Worm (Caenorhabditis elegans) whole organism, young adult: ENCODE results near the gene sri-31.

ENCODE experiments used
- F10E7.11 ChIP-seq: sonication (generic microtip); optimal IDR thresholded peaks from 2 replicates; lab custom pipeline; 2017; ENCODE audit warnings: mild to moderate bottlenecking, missing genetic modification characterization, moderate library complexity, missing compliant biosample characterization
- F57A8.1 ChIP-seq: fragments of 200-800 bp; sonication (Bioruptor generic); optimal IDR thresholded peaks from 2 replicates; lab custom pipeline; 2018; ENCODE audit warnings: mild to moderate bottlenecking, missing genetic modification characterization, moderate library complexity, missing compliant biosample characterization
- F57C9.4 ChIP-seq: sonication (generic microtip); optimal IDR thresholded peaks from 2 replicates; lab custom pipeline; 2017; ENCODE audit warnings: mild to moderate bottlenecking, missing genetic modification characterization, missing compliant biosample characterization
- T07F8.4 ChIP-seq: sonication (generic microtip); optimal IDR thresholded peaks from 2 replicates; lab custom pipeline; 2016; ENCODE audit warnings: mild to moderate bottlenecking, missing genetic modification characterization, moderate library complexity, missing compliant biosample characterization
- ZK185.1 ChIP-seq: sonication (generic microtip); optimal IDR thresholded peaks from 2 replicates; lab custom pipeline; 2016; ENCODE audit warnings: mild to moderate bottlenecking, missing genetic modification characterization, missing compliant biosample characterization; ENCODE audit not compliant: poor library complexity, severe bottlenecking
- aptf-3 ChIP-seq: fragments of 200-800 bp; sonication (Bioruptor generic); IDR thresholded peaks from 2 replicates; pipeline ENCODE4 v1.3.6; 2022; ENCODE audit warnings: missing genetic modification characterization, missing compliant biosample characterization
- atf-7 ChIP-seq: sonication (generic microtip); optimal IDR thresholded peaks from 2 replicates; lab custom pipeline; 2017; ENCODE audit warnings: mild to moderate bottlenecking, missing genetic modification characterization, missing compliant biosample characterization
- attf-6 ChIP-seq: fragments of 200-800 bp; sonication (Bioruptor generic); IDR thresholded peaks from 2 replicates; pipeline ENCODE4 v1.3.6; 2022; ENCODE audit warnings: missing genetic modification reagents, missing genetic modification characterization, missing compliant biosample characterization
- bed-2 ChIP-seq: fragments of 200-800 bp; sonication (Bioruptor generic); IDR thresholded peaks from 2 replicates; pipeline ENCODE4 v1.3.6; 2022; ENCODE audit warnings: missing genetic modification reagents, missing genetic modification characterization, missing compliant biosample characterization
- cebp-2 ChIP-seq: fragments of 200-800 bp; sonication (Bioruptor generic); IDR thresholded peaks from 2 replicates; pipeline ENCODE4 v1.3.6; 2022; ENCODE audit warnings: missing genetic modification characterization, missing compliant biosample characterization
- ceh-58 ChIP-seq: fragments of 200-800 bp; sonication (Bioruptor generic); IDR thresholded peaks from 2 replicates; pipeline ENCODE4 v1.3.6; 2022; ENCODE audit warnings: missing genetic modification characterization, missing compliant biosample characterization
- ceh-91 ChIP-seq: fragments of 200-800 bp; sonication (Bioruptor generic); IDR thresholded peaks from 2 replicates; pipeline ENCODE4 v1.3.6; 2022; ENCODE audit warnings: missing genetic modification reagents, missing genetic modification characterization, missing compliant biosample characterization
- chd-7 ChIP-seq: sonication (generic microtip); optimal IDR thresholded peaks from 2 replicates; lab custom pipeline; 2016; ENCODE audit warnings: mild to moderate bottlenecking, missing genetic modification characterization, moderate library complexity, missing compliant biosample characterization
- die-1 ChIP-seq: sonication (generic microtip); optimal IDR thresholded peaks from 2 replicates; lab custom pipeline; 2016; ENCODE audit warnings: missing genotype, mild to moderate bottlenecking, missing genetic modification characterization, missing compliant biosample characterization
- dpl-1 ChIP-seq: fragments of 150-350 bp; optimal IDR thresholded peaks from 2 replicates; lab custom pipeline; 2014; ENCODE audit warnings: missing biosample characterization, missing genetic modification reagents, missing genetic modification characterization
- efl-1 ChIP-seq: fragments of 150-350 bp; optimal IDR thresholded peaks from 2 replicates; lab custom pipeline; 2014; ENCODE audit warnings: missing biosample characterization, missing genetic modification reagents, missing genetic modification characterization
- ekl-4 ChIP-seq: fragments of 200-800 bp; sonication (Bioruptor generic); IDR thresholded peaks from 2 replicates; pipeline ENCODE4 v1.3.6; 2022; ENCODE audit warnings: missing genetic modification reagents, missing genetic modification characterization, missing compliant biosample characterization
- ets-4 ChIP-seq: fragments of 200-800 bp; sonication (Bioruptor generic); optimal IDR thresholded peaks from 2 replicates; lab custom pipeline; 2018; ENCODE audit warnings: mild to moderate bottlenecking, missing genetic modification characterization, missing compliant biosample characterization
- him-1 ChIP-seq: sonication (generic microtip); optimal IDR thresholded peaks from 2 replicates; lab custom pipeline; 2016; ENCODE audit warnings: missing genotype, missing genetic modification reagents, missing genetic modification characterization, missing compliant biosample characterization
- hlh-26 ChIP-seq: fragments of 200-800 bp; sonication (Bioruptor generic); conservative IDR thresholded peaks from 2 replicates; pipeline ENCODE4 v1.3.6; 2022; ENCODE audit warnings: missing genetic modification reagents, missing genetic modification characterization, missing compliant biosample characterization
- lag-1 ChIP-seq: fragments of 200-800 bp; sonication (Bioruptor generic); IDR thresholded peaks from 2 replicates; pipeline ENCODE4 v1.3.6; 2022; ENCODE audit warnings: missing genetic modification reagents, missing genetic modification characterization, missing compliant biosample characterization
- let-526 ChIP-seq: fragments of 200-800 bp; sonication (Bioruptor generic); IDR thresholded peaks from 2 replicates; pipeline ENCODE4 v1.3.6; 2022; ENCODE audit warnings: missing genetic modification reagents, missing genetic modification characterization, missing compliant biosample characterization
- lin-35 ChIP-seq, 3 experiments: fragments of 150-350 bp in 2 of 3; sonication (generic microtip) in 1 of 3; optimal IDR thresholded peaks; 2 replicates each; lab custom pipeline; 2014 to 2018; ENCODE audit warnings: missing biosample characterization in 3 of 3, missing genetic modification characterization in 3 of 3, missing genetic modification reagents in 3 of 3
- madf-3 ChIP-seq: fragments of 200-800 bp; sonication (Bioruptor generic); IDR thresholded peaks from 2 replicates; pipeline ENCODE4 v1.3.6; 2022; ENCODE audit warnings: missing genetic modification reagents, missing genetic modification characterization, missing compliant biosample characterization
- mes-4 ChIP-seq: sonication (generic microtip); optimal IDR thresholded peaks from 2 replicates; lab custom pipeline; 2016; ENCODE audit warnings: missing genotype, missing genetic modification characterization, missing compliant biosample characterization
- nfya-2 ChIP-seq: fragments of 200-800 bp; sonication (Bioruptor generic); IDR thresholded peaks from 2 replicates; pipeline ENCODE4 v1.3.6; 2022; ENCODE audit warnings: missing genetic modification reagents, missing genetic modification characterization, missing compliant biosample characterization
- nhr-120 ChIP-seq: fragments of 200-800 bp; sonication (Bioruptor generic); IDR thresholded peaks from 2 replicates; pipeline ENCODE4 v1.3.6; 2022; ENCODE audit warnings: missing genetic modification characterization, missing compliant biosample characterization
- nhr-80 ChIP-seq: sonication (generic microtip); optimal IDR thresholded peaks from 2 replicates; lab custom pipeline; 2016; ENCODE audit warnings: missing genetic modification characterization, missing compliant biosample characterization
- rcor-1 ChIP-seq: fragments of 200-800 bp; sonication (Bioruptor generic); IDR thresholded peaks from 2 replicates; pipeline ENCODE4 v1.3.6; 2022; ENCODE audit warnings: missing genetic modification reagents, missing genetic modification characterization, missing compliant biosample characterization
- rec-8 ChIP-seq, 2 experiments: sonication (generic microtip); optimal IDR thresholded peaks; 2 replicates each; lab custom pipeline; 2016; ENCODE audit warnings: mild to moderate bottlenecking in 2 of 2, missing genetic modification characterization in 2 of 2, missing genetic modification reagents in 2 of 2, missing genotype in 2 of 2, missing biosample characterization in 1 of 2, missing compliant biosample characterization in 1 of 2, moderate library complexity in 1 of 2
- repo-1 ChIP-seq: sonication (generic microtip); optimal IDR thresholded peaks from 2 replicates; lab custom pipeline; 2017; ENCODE audit warnings: mild to moderate bottlenecking, missing genetic modification characterization, missing compliant biosample characterization
- snpc-1.1 ChIP-seq: sonication (generic microtip); optimal IDR thresholded peaks from 2 replicates; lab custom pipeline; 2017; ENCODE audit warnings: missing genetic modification characterization, mild to moderate bottlenecking, missing compliant biosample characterization, antibody characterized with exemption, moderate library complexity, missing genotype, missing genetic modification reagents; ENCODE audit not compliant: insufficient read depth
- somi-1 ChIP-seq: fragments of 200-800 bp; sonication (Bioruptor generic); optimal IDR thresholded peaks from 2 replicates; lab custom pipeline; 2018; ENCODE audit warnings: mild to moderate bottlenecking, missing genetic modification characterization, missing compliant biosample characterization
- sptf-2 ChIP-seq: fragments of 200-800 bp; sonication (Bioruptor generic); optimal IDR thresholded peaks from 2 replicates; lab custom pipeline; 2018; ENCODE audit warnings: mild to moderate bottlenecking, missing genetic modification characterization, missing compliant biosample characterization
- tlf-1 ChIP-seq: fragments of 200-800 bp; sonication (Bioruptor generic); optimal IDR thresholded peaks from 2 replicates; lab custom pipeline; 2018; ENCODE audit warnings: mild to moderate bottlenecking, missing genetic modification characterization, missing compliant biosample characterization
- unc-130 ChIP-seq: sonication (generic microtip); optimal IDR thresholded peaks from 2 replicates; lab custom pipeline; 2016; ENCODE audit warnings: missing genetic modification reagents, missing genetic modification characterization, missing compliant biosample characterization
- ztf-3 ChIP-seq: fragments of 200-800 bp; sonication (Bioruptor generic); optimal IDR thresholded peaks from 2 replicates; lab custom pipeline; 2018; ENCODE audit warnings: mild to moderate bottlenecking, missing genetic modification characterization, missing compliant biosample characterization

sri-31 gene

DNA sequence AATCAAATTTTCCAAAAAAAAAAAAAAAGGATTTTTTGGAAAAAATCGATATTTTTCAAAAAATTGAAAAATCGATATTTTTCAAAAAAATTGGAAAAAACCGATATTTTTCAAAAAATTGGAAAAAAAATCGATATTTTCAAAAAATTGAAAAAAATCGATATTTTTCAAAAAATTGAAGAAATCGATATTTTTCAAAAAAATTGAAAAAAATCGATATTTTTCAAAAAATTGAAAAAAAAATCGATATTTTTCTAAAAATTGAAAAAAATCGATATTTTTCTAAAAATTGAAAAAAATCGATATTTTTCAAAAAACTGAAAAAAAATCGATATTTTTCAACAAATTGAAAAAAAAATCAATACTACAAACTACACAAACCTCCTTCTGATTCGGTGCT, 13.2 kb downstream of the sri-31 start:
- no peak for TF ChIP-seq T07F8.4 (tag; lab: Kevin White, UChicago)
- TF ChIP-seq him-1, result no peak
- TF ChIP-seq chd-7 (tag; lab: Kevin White, UChicago), result no peak
- TF ChIP-seq ZK185.1 (tag; lab: Kevin White, UChicago), result no peak
- TF ChIP-seq mes-4, result no peak
- TF ChIP-seq ceh-91 (GFP tag; lab: Robert Waterston, UW), result no peak
- no peak for TF ChIP-seq cebp-2 (GFP tag; lab: Robert Waterston, UW)
- TF ChIP-seq efl-1, result no peak
- no peak for TF ChIP-seq unc-130 (GFP tag; lab: Kevin White, UChicago)
- no peak for TF ChIP-seq somi-1 (GFP tag; lab: Kevin White, UChicago)
- TF ChIP-seq sptf-2 (GFP tag; lab: Kevin White, UChicago), result no peak
- TF ChIP-seq F57C9.4, result no peak
- no peak for TF ChIP-seq ekl-4
- TF ChIP-seq snpc-1.1 (tag; lab: Kevin White, UChicago), result no peak
- no peak for TF ChIP-seq tlf-1 (GFP tag; lab: Kevin White, UChicago)
- TF ChIP-seq rcor-1 (GFP tag; lab: Robert Waterston, UW), result no peak
- TF ChIP-seq madf-3 (GFP tag; lab: Robert Waterston, UW), result no peak
- no peak for TF ChIP-seq atf-7 (tag; lab: Kevin White, UChicago)

- no peak for TF ChIP-seq attf-6
- TF ChIP-seq lag-1 (GFP tag; lab: Robert Waterston, UW), result no peak
- no peak for TF ChIP-seq lin-35 (GFP tag; optimal IDR thresholded peaks at IDR 0.05; lab: Kevin White, UChicago)
- TF ChIP-seq, all 124 proteins: peak for 0
These were observed 13.8 kb downstream of the sri-31 start for ce11 chrII:3064631-3065030.

DNA sequence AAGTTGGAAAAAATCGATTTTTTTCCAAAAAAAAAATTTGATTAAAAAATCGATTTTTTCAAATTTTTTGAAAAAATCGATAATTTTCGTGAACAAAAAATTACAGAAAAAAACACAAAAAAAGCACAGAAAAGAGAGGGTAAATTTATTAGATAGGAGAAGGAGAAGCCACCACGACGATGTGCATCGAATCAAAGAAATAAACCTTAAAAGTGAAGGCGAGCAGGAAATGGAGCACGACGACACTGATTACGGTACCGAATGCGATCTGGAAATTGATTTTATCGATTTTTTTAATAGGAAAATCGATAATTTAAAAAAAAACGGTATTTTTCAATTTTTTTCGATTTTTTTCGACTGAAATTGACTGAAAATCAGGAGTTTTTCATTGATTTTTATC, 14.3 kb downstream of the sri-31 start:
- no peak for TF ChIP-seq aptf-3
- no peak for TF ChIP-seq chd-7 (tag; lab: Kevin White, UChicago)
- no peak for TF ChIP-seq efl-1
- no peak for TF ChIP-seq nfya-2 (GFP tag; lab: Robert Waterston, UW)
- TF ChIP-seq ztf-3 (GFP tag; lab: Kevin White, UChicago), result no peak
- TF ChIP-seq bed-2 (GFP tag; lab: Robert Waterston, UW), result no peak
- no peak for TF ChIP-seq repo-1 (tag; lab: Kevin White, UChicago)
- TF ChIP-seq let-526 (GFP tag; lab: Robert Waterston, UW), result no peak
- TF ChIP-seq dpl-1, result no peak

DNA sequence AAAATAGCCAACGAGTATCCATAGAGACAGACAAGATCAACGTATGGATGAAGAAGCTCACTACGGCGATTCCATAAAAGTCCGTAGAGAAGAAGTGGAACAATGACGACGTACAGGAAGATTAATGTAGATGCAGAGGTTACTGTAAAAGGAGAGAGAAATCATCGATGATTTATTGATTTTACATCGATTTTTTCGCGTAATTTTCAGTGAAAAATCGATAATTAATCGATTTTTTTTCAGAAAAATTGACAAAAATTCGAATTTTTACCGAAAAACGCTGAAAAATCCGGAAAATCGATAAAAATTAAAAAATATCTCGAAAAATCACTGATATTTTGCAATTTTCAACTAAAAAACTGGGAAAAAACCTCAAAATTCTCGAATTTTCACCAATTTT, 15.6 kb downstream of the sri-31 start:
- TF ChIP-seq rec-8 (tag; optimal IDR thresholded peaks at IDR 0.05; lab: Kevin White, UChicago) (no peak), die-1 (tag; lab: Kevin White, UChicago) (no peak), nhr-120 (GFP tag; lab: Robert Waterston, UW) (no peak), ceh-58 (GFP tag; lab: Robert Waterston, UW) (no peak), F10E7.11 (no peak), nhr-80 (no peak), rcor-1 (GFP tag; lab: Robert Waterston, UW) (no peak), hlh-26 (no peak), attf-6 (no peak), ets-4 (no peak), F57A8.1 (GFP tag; lab: Kevin White, UChicago) (no peak)
